Worm (Caenorhabditis elegans) whole organism, L4/young adult: Measurements from ENCODE around the gene ndx-3.
A peak's percentile ranks its signal among the peaks of the same experiment; 100 is the strongest.
"Not testable (repeated sequence)": the region's sequence is repeated elsewhere in the genome, so short reads cannot be mapped to it uniquely, and the experiment has no call there.

Experiments
- W03F9.2 ChIP-seq: fragments of 150-350 bp; optimal IDR thresholded peaks from 2 replicates; lab custom pipeline; 2014; ENCODE audit warnings: missing biosample characterization, missing genetic modification characterization
- dao-5 ChIP-seq: sonication (generic microtip); optimal IDR thresholded peaks from 2 replicates; lab custom pipeline; 2016; ENCODE audit warnings: missing genotype, missing genetic modification characterization, moderate library complexity, missing compliant biosample characterization
- him-1 ChIP-seq: sonication (generic microtip); optimal IDR thresholded peaks from 2 replicates; lab custom pipeline; 2016; ENCODE audit warnings: missing genotype, missing genetic modification reagents, missing genetic modification characterization, missing compliant biosample characterization

ndx-3 gene

DNA sequence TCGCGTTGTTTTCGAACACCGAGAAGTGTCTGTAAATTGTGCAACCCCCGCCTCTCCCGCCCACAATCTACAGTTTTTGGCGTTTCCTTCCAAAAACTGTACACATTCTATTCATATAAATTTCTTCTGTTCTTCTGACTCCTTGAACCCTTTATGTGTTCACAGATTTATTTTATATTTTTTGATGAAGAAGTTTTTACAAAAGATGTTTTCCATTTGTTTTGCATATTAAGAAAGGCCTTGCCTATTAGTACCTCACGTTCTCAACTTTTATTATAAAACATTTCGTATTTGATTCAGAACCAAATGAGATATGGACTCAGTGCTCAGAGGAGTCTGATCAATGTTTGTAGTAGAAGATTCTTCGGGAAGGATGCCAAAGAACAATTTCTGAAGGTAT, at the start of gene ndx-3:
ndx-3 (plus strand) TSS at position 301 of the 400 bp plus-strand sequence.
- no peak for TF ChIP-seq W03F9.2
- TF ChIP-seq dao-5 (tag; lab: Kevin White, UChicago) = no peak
- TF ChIP-seq him-1 (tag; lab: Kevin White, UChicago) = no peak

DNA sequence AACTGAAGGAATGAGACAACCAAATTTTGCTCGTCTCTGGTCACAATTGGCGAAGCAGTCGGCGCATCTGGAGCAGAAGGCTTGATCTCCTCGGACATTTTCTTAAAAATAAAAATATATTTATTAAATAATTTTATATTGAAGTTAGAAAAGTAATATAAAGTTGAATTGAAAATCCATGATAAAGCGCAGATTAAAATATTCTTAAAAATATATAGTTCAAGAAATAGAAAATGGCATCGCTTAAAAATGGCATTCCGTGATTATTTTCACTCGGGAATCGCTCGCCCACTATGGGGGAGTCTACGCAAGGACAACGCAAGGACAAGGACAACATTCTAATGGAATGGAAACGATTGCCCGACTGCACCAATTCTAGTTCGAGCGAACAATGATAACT, 49.7 kb upstream of the ndx-3 start, which contains the start of gene sgt-1:
sgt-1 (minus strand) TSS at position 101 of the 400 bp plus-strand sequence.
- TF ChIP-seq dao-5 (tag; lab: Kevin White, UChicago); him-1 (tag; lab: Kevin White, UChicago); W03F9.2: not testable (repeated sequence)

DNA sequence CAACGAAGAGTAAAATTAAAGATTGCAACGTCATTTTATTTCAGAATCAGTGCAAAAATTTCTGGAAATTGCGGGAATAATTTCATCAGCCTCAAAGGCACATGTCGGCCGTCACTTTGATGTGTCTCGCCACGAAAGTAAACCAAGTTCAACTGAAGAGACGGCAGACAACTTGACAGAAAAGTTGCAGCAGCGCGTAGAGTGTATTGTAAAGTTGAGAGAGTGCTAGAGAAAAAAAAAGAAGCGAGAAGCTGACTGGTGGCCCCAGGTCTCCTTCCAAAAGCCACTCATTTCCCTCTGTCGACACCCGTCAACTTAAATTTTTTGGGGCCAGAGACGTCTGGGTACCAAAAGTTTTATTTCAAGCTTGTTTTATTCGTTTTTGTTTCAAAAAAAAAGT, 49.1 kb upstream of the ndx-3 start:
- no peak for TF ChIP-seq dao-5 (tag; lab: Kevin White, UChicago)
- TF ChIP-seq W03F9.2 = peak; percentile 88
- TF ChIP-seq him-1 (tag; lab: Kevin White, UChicago) = no peak

DNA sequence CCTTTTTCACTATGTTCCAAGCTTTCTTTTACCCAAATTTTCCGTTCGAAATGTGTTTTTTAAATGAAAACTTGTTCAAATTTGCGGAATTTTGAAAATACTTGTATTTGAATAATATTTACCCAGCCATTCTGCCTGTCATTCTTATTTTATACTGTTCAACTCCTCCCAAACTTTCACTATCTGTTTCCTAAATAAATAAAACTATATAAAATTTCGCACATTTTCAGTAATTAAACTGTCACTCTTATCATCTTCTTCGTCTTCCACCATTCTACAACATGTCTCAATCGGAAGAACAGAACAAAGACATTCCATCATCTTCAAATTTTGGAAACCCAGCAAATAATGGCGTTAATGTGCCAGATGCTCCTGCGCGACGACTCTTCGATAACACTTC, 48.6 kb upstream of the ndx-3 start, which contains the start of gene btbd-10:
btbd-10 (plus strand) TSS at position 231 of the 400 bp plus-strand sequence.
- TF ChIP-seq dao-5 (tag; lab: Kevin White, UChicago) (no peak), W03F9.2 (no peak), him-1 (tag; lab: Kevin White, UChicago) (no peak)

DNA sequence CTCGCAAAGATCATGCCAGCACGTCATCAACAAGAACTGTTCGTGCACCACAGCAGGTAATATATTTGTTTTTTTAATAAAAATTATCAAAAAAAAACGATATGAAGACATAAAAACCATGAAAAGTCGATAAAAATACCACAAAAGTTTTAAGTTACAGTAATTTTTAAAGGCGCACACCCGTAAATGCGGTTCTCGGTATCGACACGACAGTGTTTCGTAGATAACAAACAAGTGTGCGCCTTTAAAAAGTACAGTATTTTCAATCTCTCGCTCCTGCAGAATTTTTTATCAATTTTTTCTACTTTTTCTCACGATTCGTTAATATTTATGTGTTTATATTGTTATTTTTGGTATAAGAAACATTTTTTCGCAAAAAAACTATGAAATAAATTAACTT, 48.1 kb upstream of the ndx-3 start:
- TF ChIP-seq him-1 (tag; lab: Kevin White, UChicago) (no peak), dao-5 (tag; lab: Kevin White, UChicago) (no peak), W03F9.2 (no peak)

DNA sequence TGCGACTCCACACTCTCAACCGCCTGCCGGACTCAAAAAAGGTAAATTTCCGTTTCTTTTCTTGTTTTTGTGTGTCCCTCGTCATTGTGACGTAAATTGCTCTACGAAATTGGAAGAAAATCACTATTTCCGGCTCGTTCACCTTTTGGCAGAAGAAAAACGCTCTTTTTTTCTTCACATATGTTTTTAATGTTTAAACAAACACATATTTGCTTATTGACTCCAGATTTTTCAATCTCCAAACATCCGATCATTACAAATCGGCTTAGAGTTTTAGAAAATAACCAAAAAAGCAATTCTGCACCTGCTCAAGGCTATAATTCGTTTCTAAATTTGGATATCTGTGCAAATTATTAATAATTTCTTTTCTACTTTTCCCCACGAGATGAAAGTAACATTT, 47.5 kb upstream of the ndx-3 start:
- TF ChIP-seq W03F9.2 (no peak), him-1 (tag; lab: Kevin White, UChicago) (no peak), dao-5 (tag; lab: Kevin White, UChicago) (no peak)

DNA sequence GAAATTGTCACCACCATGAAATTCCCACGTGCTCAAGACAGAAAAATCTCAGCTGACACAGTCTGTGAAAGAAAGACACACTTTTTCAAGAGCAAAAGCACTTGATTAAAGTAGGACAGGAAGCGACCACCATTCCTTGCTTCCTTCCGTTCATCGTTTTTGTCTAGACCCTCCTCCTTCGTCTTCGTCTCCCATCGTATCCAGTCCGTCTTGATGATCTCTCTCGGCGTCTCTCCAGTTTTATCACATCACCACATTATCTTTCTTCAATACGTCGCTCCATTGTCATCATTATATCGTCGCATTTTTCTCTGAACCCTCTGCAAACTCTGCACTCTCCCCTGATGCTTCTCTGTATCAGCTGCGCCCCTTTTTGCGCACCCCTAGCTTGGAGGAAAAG, 45.2 kb upstream of the ndx-3 start:
- no peak for TF ChIP-seq him-1 (tag; lab: Kevin White, UChicago)
- TF ChIP-seq W03F9.2 = no peak
- TF ChIP-seq dao-5 (tag; lab: Kevin White, UChicago) = no peak

DNA sequence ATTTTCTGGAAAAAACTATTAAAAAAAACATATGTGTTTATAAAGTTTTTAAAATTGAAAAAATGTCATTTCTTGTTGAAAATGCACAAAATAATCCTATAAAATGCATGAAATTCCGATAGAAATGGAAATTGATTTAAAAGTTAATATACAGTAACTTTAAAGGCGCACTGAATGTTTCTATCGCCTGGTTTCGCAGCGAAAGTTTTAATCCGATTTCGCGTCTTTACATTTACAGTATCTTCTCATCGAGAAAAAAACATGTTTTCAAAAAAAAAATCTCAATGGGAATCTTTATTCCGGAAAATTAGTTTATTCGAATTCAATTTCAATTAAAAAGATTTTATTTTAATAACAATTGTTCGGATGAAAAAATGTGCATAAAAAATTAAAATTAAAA, 39.2 kb upstream of the ndx-3 start, which contains the start of gene R05F9.11:
R05F9.11 (minus strand) TSS at position 5 of the 400 bp plus-strand sequence.
- TF ChIP-seq dao-5 (tag; lab: Kevin White, UChicago) (no peak), W03F9.2 (no peak), him-1 (tag; lab: Kevin White, UChicago) (no peak)

DNA sequence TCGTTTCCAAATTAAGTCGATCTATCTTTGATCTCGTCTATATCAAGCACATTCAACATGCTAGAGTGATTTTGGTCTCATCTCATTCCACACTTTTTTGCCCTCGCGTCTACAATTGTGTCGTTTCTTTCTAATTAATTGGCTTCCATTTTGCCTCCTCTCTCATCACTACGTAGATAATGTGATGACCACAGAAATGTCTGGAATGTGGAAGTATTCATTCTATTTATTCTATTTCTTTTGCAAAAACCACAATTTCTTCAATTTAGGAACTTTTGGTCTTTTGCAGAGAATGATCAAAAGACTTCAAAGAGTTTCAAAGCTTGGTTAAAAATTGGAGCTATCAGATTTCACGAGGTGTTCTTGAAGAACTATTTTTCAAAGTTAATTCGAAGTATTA, 37.8 kb upstream of the ndx-3 start:
- TF ChIP-seq him-1 (tag; lab: Kevin White, UChicago) (no peak), dao-5 (tag; lab: Kevin White, UChicago) (no peak), W03F9.2 (no peak)

DNA sequence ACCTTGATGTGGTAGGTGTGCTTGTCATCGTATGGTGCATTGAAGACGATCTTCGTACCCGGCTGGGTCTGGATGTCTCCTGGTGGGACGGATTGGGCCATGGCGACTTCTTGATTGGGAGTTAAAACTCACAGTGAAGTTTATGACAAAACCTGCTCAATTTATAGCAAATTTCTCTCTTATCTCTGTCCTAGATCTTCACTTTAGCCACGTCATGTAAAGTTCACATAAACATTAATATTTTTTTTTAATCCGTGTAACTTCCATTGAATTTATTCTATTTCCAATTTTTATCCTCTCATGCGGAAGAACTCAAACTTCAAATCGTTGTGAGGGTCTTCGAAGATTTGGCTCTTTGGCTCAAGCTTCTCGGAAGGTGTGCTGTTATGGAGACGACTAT, 36.9 kb upstream of the ndx-3 start, which contains the start of gene msp-31:
msp-31 (minus strand) TSS at position 101 of the 400 bp plus-strand sequence.
- not testable (repeated sequence) for TF ChIP-seq him-1 (tag; lab: Kevin White, UChicago); dao-5 (tag; lab: Kevin White, UChicago); W03F9.2

DNA sequence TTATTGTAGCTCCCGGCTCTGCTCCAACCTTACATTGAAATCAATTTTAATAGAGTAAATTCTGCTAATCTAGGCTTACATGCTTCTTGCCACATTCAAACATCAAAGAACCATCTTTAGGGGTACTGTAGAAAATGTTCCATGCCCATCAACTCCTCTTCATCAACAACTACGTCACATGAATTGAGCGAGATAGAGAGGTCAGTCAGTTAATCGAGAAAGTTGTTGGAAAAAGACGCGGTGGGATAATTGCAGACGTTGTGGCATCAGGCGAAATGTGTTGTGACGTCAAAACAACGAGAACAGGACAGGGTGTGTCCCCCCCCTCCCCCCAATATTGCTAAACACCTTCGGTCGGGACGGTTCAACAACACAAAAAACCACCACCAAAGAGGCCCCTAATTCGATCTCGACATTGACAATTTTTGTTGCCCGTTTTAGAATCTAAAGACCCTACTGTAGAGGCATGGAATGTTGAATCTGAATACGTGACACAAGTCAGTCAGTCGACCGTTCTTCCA, 34.8 kb upstream of the ndx-3 start:
- TF ChIP-seq him-1 (tag; lab: Kevin White, UChicago) = no peak

DNA sequence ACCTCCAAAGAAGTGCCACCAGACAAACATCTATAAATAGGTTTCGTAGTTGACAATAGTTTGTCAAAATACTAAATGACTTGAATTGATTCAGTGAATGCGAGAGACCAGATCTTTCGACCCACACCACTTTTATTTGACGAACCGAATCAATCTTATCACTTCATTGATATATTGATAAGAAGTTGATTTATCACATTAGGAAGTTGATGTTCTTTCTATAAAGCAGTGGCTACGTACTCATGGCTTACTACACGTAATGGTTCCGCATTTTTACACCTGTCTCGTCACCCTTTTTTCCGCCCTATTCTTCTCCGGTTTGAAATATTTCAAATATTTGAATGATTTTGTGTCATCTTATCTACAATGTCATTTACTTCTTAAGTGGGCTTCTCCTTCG, 32.8 kb upstream of the ndx-3 start:
- TF ChIP-seq dao-5 (tag; lab: Kevin White, UChicago) (no peak), W03F9.2 (no peak), him-1 (tag; lab: Kevin White, UChicago) (no peak)

DNA sequence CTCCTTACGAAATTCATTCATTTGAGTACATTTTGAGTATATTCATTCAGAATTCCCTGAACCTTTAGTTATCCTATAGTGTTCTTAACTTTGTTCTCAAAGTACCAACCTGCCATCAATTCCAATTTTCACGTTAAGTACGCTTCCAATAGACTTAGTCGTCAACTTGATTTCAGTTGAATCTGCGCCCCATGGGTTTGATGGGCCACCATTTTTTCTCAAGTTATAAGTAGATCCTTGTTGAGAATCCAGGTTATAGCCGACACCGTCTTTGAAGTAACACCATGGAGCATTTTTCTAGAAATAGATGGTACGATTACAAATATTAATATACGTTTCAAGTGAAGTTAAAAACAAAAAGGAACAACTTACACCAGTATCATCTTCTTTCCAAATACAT, 28.7 kb upstream of the ndx-3 start:
- TF ChIP-seq dao-5 (tag; lab: Kevin White, UChicago) = no peak
- no peak for TF ChIP-seq W03F9.2
- TF ChIP-seq him-1 (tag; lab: Kevin White, UChicago) = no peak

DNA sequence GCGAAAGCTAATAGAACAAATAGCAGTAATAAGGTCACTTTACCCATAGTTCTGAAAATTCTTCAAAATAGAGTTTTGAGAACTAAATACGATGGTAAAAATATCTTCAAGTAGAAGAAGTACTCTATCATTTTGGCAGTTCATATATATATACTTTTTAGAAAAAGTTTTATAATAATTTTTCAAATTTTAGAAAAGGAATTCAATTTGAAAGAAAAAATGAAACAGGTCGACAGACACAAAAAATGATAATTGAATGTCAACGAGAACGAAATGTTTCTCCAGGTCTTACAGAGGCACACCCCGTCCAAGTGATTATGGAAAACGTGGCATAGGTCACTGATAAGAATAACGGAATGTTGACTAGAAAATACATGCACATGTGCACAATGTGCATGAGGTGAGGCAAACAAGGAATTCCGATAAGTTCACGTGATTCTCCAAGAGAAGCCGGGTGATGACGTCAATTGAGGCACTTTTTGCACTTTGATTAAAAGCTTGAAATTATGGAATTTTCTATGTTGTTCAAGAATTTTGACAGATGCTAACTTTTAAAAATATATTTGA, 28.1 kb upstream of the ndx-3 start, which contains the start of gene aagr-2:
aagr-2 (minus strand) TSS at position 51 of the 567 bp plus-strand sequence.
- no peak for TF ChIP-seq him-1 (tag; lab: Kevin White, UChicago)
- TF ChIP-seq dao-5 (tag; lab: Kevin White, UChicago) = no peak
- no peak for TF ChIP-seq W03F9.2

DNA sequence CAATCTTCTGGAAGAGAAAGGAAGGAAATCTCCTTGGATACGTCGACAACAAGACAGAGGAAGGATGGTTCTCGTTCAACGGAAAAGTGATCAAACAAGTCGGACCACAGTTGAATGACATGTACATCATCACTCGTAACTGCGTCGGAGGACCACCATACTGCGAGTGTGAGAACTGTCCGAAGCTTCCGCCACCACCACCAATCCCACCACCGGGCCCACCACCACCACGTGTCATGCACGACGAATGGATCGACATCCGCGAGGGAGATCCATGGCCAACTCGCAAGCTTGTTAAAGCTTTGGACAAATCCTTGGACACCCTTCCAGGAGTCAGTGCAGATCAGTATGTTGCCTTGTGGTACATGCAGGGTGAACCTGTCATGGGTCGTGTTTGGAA, 22.1 kb upstream of the ndx-3 start:
- TF ChIP-seq W03F9.2 = no peak
- TF ChIP-seq dao-5 (tag; lab: Kevin White, UChicago) = no peak
- TF ChIP-seq him-1 (tag; lab: Kevin White, UChicago) = no peak
